Worm (Caenorhabditis elegans) whole organism, late embryonic: ENCODE data around the gene asna-1.

Experiments
- C08G9.2 ChIP-seq: sonication (generic microtip); optimal IDR thresholded peaks from 2 replicates; lab custom pipeline; 2016; ENCODE audit warnings: mild to moderate bottlenecking, missing genetic modification characterization, moderate library complexity, missing compliant biosample characterization
- K02D7.2 ChIP-seq: sonication (generic microtip); optimal IDR thresholded peaks from 2 replicates; lab custom pipeline; 2017; ENCODE audit warnings: mild to moderate bottlenecking, missing genetic modification characterization, missing compliant biosample characterization
- T23F11.4 ChIP-seq: fragments of 200-800 bp; sonication (Bioruptor generic); optimal IDR thresholded peaks from 2 replicates; lab custom pipeline; 2018; ENCODE audit warnings: mild to moderate bottlenecking, missing genetic modification characterization, missing compliant biosample characterization
- ama-1 ChIP-seq: fragments of 150-350 bp; optimal IDR thresholded peaks from 2 replicates; lab custom pipeline; 2014
- ceh-14 ChIP-seq: sonication (generic microtip); optimal IDR thresholded peaks from 2 replicates; lab custom pipeline; 2016; ENCODE audit warnings: missing genotype, missing genetic modification characterization, missing compliant biosample characterization
- ceh-18 ChIP-seq: sonication (generic microtip); optimal IDR thresholded peaks from 2 replicates; lab custom pipeline; 2016; ENCODE audit warnings: missing genetic modification characterization, missing compliant biosample characterization
- ceh-19 ChIP-seq: fragments of 200-800 bp; sonication (Bioruptor generic); optimal IDR thresholded peaks from 2 replicates; lab custom pipeline; 2018; ENCODE audit warnings: mild to moderate bottlenecking, missing genetic modification characterization, missing compliant biosample characterization
- ceh-2 ChIP-seq: sonication (generic microtip); optimal IDR thresholded peaks from 2 replicates; lab custom pipeline; 2016; ENCODE audit warnings: missing genotype, missing genetic modification characterization, missing compliant biosample characterization
- ceh-31 ChIP-seq: sonication (generic microtip); optimal IDR thresholded peaks from 2 replicates; lab custom pipeline; 2016; ENCODE audit warnings: missing genetic modification characterization, missing compliant biosample characterization
- ceh-34 ChIP-seq: sonication (generic microtip); optimal IDR thresholded peaks from 2 replicates; lab custom pipeline; 2016; ENCODE audit warnings: mild to moderate bottlenecking, missing genetic modification characterization, missing compliant biosample characterization
- ceh-48 ChIP-seq: sonication (generic microtip); optimal IDR thresholded peaks from 2 replicates; lab custom pipeline; 2016; ENCODE audit warnings: missing genetic modification characterization, inconsistent platforms, missing compliant biosample characterization
- ceh-6 ChIP-seq: fragments of 200-800 bp; sonication (Bioruptor generic); optimal IDR thresholded peaks from 2 replicates; lab custom pipeline; 2018; ENCODE audit warnings: mild to moderate bottlenecking, missing genetic modification characterization, missing compliant biosample characterization
- che-1 ChIP-seq: sonication (generic microtip); optimal IDR thresholded peaks from 2 replicates; lab custom pipeline; 2016; ENCODE audit warnings: mild to moderate bottlenecking, missing genetic modification characterization, missing compliant biosample characterization
- elt-2 ChIP-seq: sonication (generic microtip); optimal IDR thresholded peaks from 2 replicates; lab custom pipeline; 2016; ENCODE audit warnings: missing genetic modification reagents, missing genetic modification characterization, missing compliant biosample characterization
- elt-4 ChIP-seq: sonication (generic microtip); optimal IDR thresholded peaks from 2 replicates; lab custom pipeline; 2016; ENCODE audit warnings: missing genetic modification characterization, missing compliant biosample characterization
- eyg-1 ChIP-seq: sonication (generic microtip); optimal IDR thresholded peaks from 2 replicates; lab custom pipeline; 2016; ENCODE audit warnings: missing genotype, missing genetic modification characterization, missing compliant biosample characterization
- fkh-10 ChIP-seq: fragments of 150-350 bp; optimal IDR thresholded peaks from 2 replicates; lab custom pipeline; 2014; ENCODE audit warnings: missing biosample characterization, missing genetic modification reagents, missing genetic modification characterization
- fkh-6 ChIP-seq: sonication (generic microtip); optimal IDR thresholded peaks from 2 replicates; lab custom pipeline; 2016; ENCODE audit warnings: missing genetic modification characterization, missing compliant biosample characterization
- gmeb-2 ChIP-seq: sonication (generic microtip); optimal IDR thresholded peaks from 2 replicates; lab custom pipeline; 2016; ENCODE audit warnings: missing genetic modification characterization, inconsistent platforms, missing compliant biosample characterization
- hlh-30 ChIP-seq: sonication (generic microtip); optimal IDR thresholded peaks from 2 replicates; lab custom pipeline; 2017; ENCODE audit warnings: antibody characterized with exemption, missing genetic modification characterization, missing compliant biosample characterization; ENCODE audit not compliant: insufficient read depth
- hlh-6 ChIP-seq: sonication (generic microtip); optimal IDR thresholded peaks from 2 replicates; lab custom pipeline; 2016; ENCODE audit warnings: missing genotype, missing genetic modification characterization, missing compliant biosample characterization
- hlh-8 ChIP-seq: sonication (generic microtip); optimal IDR thresholded peaks from 2 replicates; lab custom pipeline; 2016; ENCODE audit warnings: missing genotype, missing genetic modification characterization, missing compliant biosample characterization
- lim-6 ChIP-seq: sonication (generic microtip); optimal IDR thresholded peaks from 2 replicates; lab custom pipeline; 2016; ENCODE audit warnings: missing genetic modification characterization, missing compliant biosample characterization
- madf-2 ChIP-seq: sonication (generic microtip); optimal IDR thresholded peaks from 2 replicates; lab custom pipeline; 2017; ENCODE audit warnings: missing genetic modification characterization, missing compliant biosample characterization
- nfya-1 ChIP-seq: sonication (generic microtip); optimal IDR thresholded peaks from 2 replicates; lab custom pipeline; 2017; ENCODE audit warnings: missing genetic modification characterization, mild to moderate bottlenecking, missing compliant biosample characterization, antibody characterized with exemption, moderate library complexity
- nhr-232 ChIP-seq: sonication (generic microtip); optimal IDR thresholded peaks from 2 replicates; lab custom pipeline; 2016; ENCODE audit warnings: missing genetic modification characterization, missing compliant biosample characterization
- odd-2 ChIP-seq: sonication (generic microtip); optimal IDR thresholded peaks from 2 replicates; lab custom pipeline; 2017; ENCODE audit warnings: antibody characterized with exemption, mild to moderate bottlenecking, missing genetic modification characterization, missing compliant biosample characterization
- pat-9 ChIP-seq: fragments of 200-800 bp; sonication (Bioruptor generic); optimal IDR thresholded peaks from 2 replicates; lab custom pipeline; 2018; ENCODE audit warnings: mild to moderate bottlenecking, missing genetic modification characterization, moderate library complexity, missing compliant biosample characterization
- pha-4 ChIP-seq: fragments of 150-350 bp; optimal IDR thresholded peaks from 2 replicates; lab custom pipeline; 2018; ENCODE audit warnings: missing biosample characterization, missing genetic modification reagents, missing genetic modification characterization
- pqm-1 ChIP-seq: sonication (generic microtip); optimal IDR thresholded peaks from 2 replicates; lab custom pipeline; 2016; ENCODE audit warnings: missing genetic modification characterization, missing compliant biosample characterization
- pros-1 ChIP-seq: fragments of 150-350 bp; optimal IDR thresholded peaks from 2 replicates; lab custom pipeline; 2014; ENCODE audit warnings: missing biosample characterization, missing genetic modification reagents, missing genetic modification characterization
- ref-2 ChIP-seq: sonication (generic microtip); optimal IDR thresholded peaks from 2 replicates; lab custom pipeline; 2016; ENCODE audit warnings: missing genetic modification characterization, missing compliant biosample characterization
- rnt-1 ChIP-seq: sonication (generic microtip); optimal IDR thresholded peaks from 2 replicates; lab custom pipeline; 2016; ENCODE audit warnings: missing genetic modification characterization, missing compliant biosample characterization
- sdc-2 ChIP-seq: sonication (generic microtip); optimal IDR thresholded peaks from 2 replicates; lab custom pipeline; 2016; ENCODE audit warnings: missing genotype, missing genetic modification characterization, missing compliant biosample characterization
- sox-2 ChIP-seq: fragments of 200-800 bp; sonication (Bioruptor generic); IDR thresholded peaks from 2 replicates; pipeline ENCODE4 v1.3.6; 2022; ENCODE audit warnings: missing genetic modification reagents, missing genetic modification characterization, missing compliant biosample characterization
- sox-4 ChIP-seq: sonication (generic microtip); optimal IDR thresholded peaks from 2 replicates; lab custom pipeline; 2017; ENCODE audit warnings: mild to moderate bottlenecking, missing genetic modification characterization, inconsistent platforms, missing compliant biosample characterization
- syd-9 ChIP-seq: sonication (generic microtip); optimal IDR thresholded peaks from 2 replicates; lab custom pipeline; 2016; ENCODE audit warnings: mild to moderate bottlenecking, missing genetic modification characterization, moderate library complexity, missing compliant biosample characterization
- tbx-2 ChIP-seq: sonication (generic microtip); optimal IDR thresholded peaks from 2 replicates; lab custom pipeline; 2016; ENCODE audit warnings: missing genetic modification characterization, missing compliant biosample characterization
- tbx-7 ChIP-seq: sonication (generic microtip); optimal IDR thresholded peaks from 2 replicates; lab custom pipeline; 2016; ENCODE audit warnings: missing genotype, missing genetic modification characterization, missing compliant biosample characterization
- unc-3 ChIP-seq, 2 experiments: fragments of 200-800 bp in 1 of 2; sonication (Bioruptor generic) in 1 of 2; sonication (generic microtip) in 1 of 2; conservative IDR thresholded peaks in 1 of 2; optimal IDR thresholded peaks in 1 of 2; 2 replicates each; pipeline versions ENCODE4 v1.3.6 to Lab custom; 2016 to 2022; ENCODE audit warnings: missing compliant biosample characterization in 2 of 2, missing genetic modification characterization in 2 of 2, missing genetic modification reagents in 1 of 2
- unc-42 ChIP-seq: sonication (generic microtip); optimal IDR thresholded peaks from 2 replicates; lab custom pipeline; 2016; ENCODE audit warnings: missing genotype, missing genetic modification characterization, missing compliant biosample characterization
- unc-55 ChIP-seq: sonication (generic microtip); optimal IDR thresholded peaks from 2 replicates; lab custom pipeline; 2017; ENCODE audit warnings: missing biosample characterization, missing genetic modification reagents, missing genetic modification characterization
- ztf-16 ChIP-seq: sonication (generic microtip); optimal IDR thresholded peaks from 2 replicates; lab custom pipeline; 2017; ENCODE audit warnings: missing genetic modification characterization, missing compliant biosample characterization

Gene asna-1

ce11 chrIII:8873045-8873457 is 21.8 kb upstream of the asna-1 start:
- TF ChIP-seq ceh-19 (no peak), unc-42 (tag; lab: Kevin White, UChicago) (peak; percentile 73), lim-6 (tag; lab: Kevin White, UChicago) (no peak), nfya-1 (tag; lab: Kevin White, UChicago) (peak; percentile 37), ztf-16 (tag; lab: Kevin White, UChicago) (no peak), ref-2 (peak; percentile 2), syd-9 (peak; percentile 5), ceh-31 (tag; lab: Kevin White, UChicago) (peak; percentile 36), unc-3 (GFP tag; conservative IDR thresholded peaks at IDR 0.05; lab: Robert Waterston, UW) (no peak), unc-3 (tag; optimal IDR thresholded peaks at IDR 0.05; lab: Kevin White, UChicago) (peak; percentile 47), eyg-1 (tag; lab: Kevin White, UChicago) (peak; percentile 43), elt-4 (tag; lab: Kevin White, UChicago) (no peak), ceh-34 (no peak), hlh-6 (tag; lab: Kevin White, UChicago) (peak; percentile 26), ceh-48 (tag; lab: Kevin White, UChicago) (peak; percentile 57), pha-4 (tag; lab: Kevin White, UChicago) (no peak), hlh-30 (tag; lab: Kevin White, UChicago) (no peak), sox-4 (tag; lab: Kevin White, UChicago) (peak; percentile 1)

- TF ChIP-seq ceh-2 (tag; lab: Kevin White, UChicago) (peak; percentile 20), hlh-6 (tag; lab: Kevin White, UChicago) (peak; percentile 11), hlh-8 (tag; lab: Kevin White, UChicago) (peak; percentile 75), ceh-34 (peak; percentile 80), madf-2 (tag; lab: Kevin White, UChicago) (peak; percentile 17), K02D7.2 (tag; lab: Kevin White, UChicago) (no peak), ceh-31 (tag; lab: Kevin White, UChicago) (peak; percentile 94), tbx-7 (tag; lab: Kevin White, UChicago) (peak; percentile 6), sox-2 (no peak), ceh-6 (GFP tag; lab: Kevin White, UChicago) (peak; percentile 28), tbx-2 (peak; percentile 90), ceh-14 (peak; percentile 75), pat-9 (peak; percentile 64), elt-2 (tag; lab: Kevin White, UChicago) (no peak), hlh-30 (tag; lab: Kevin White, UChicago) (peak; percentile 70), pqm-1 (tag; lab: Kevin White, UChicago) (peak; percentile 14), syd-9 (peak; percentile 86), elt-4 (tag; lab: Kevin White, UChicago) (no peak), unc-42 (tag; lab: Kevin White, UChicago) (peak; percentile 83), nfya-1 (tag; lab: Kevin White, UChicago) (peak; percentile 94), ref-2 (peak; percentile 74), pros-1 (tag; lab: Kevin White, UChicago) (peak; percentile 85), sox-4 (tag; lab: Kevin White, UChicago) (no peak), ceh-18 (tag; lab: Kevin White, UChicago) (peak; percentile 95), unc-55 (peak; percentile 89), gmeb-2 (tag; lab: Kevin White, UChicago) (no peak), sdc-2 (tag; lab: Kevin White, UChicago) (peak; percentile 70), fkh-10 (GFP tag; lab: Kevin White, UChicago) (no peak), lim-6 (tag; lab: Kevin White, UChicago) (no peak), ztf-16 (tag; lab: Kevin White, UChicago) (peak; percentile 36), rnt-1 (tag; lab: Kevin White, UChicago) (peak; percentile 86), che-1 (tag; lab: Kevin White, UChicago) (peak; percentile 23), nhr-232 (peak; percentile 7), C08G9.2 (tag; lab: Kevin White, UChicago) (peak; percentile 75), ama-1 (peak; percentile 70), T23F11.4 (GFP tag; lab: Kevin White, UChicago) (peak; percentile 63), unc-3 (GFP tag; conservative IDR thresholded peaks at IDR 0.05; lab: Robert Waterston, UW) (no peak), unc-3 (tag; optimal IDR thresholded peaks at IDR 0.05; lab: Kevin White, UChicago) (peak; percentile 61), odd-2 (no peak), fkh-6 (peak; percentile 51)
Measured at ce11 chrIII:8873990-8874668, 20.8 kb upstream of the asna-1 start.
